Worm (Caenorhabditis elegans): ENCODE results near the gene gtap-1.

gtap-1 gene

DNA sequence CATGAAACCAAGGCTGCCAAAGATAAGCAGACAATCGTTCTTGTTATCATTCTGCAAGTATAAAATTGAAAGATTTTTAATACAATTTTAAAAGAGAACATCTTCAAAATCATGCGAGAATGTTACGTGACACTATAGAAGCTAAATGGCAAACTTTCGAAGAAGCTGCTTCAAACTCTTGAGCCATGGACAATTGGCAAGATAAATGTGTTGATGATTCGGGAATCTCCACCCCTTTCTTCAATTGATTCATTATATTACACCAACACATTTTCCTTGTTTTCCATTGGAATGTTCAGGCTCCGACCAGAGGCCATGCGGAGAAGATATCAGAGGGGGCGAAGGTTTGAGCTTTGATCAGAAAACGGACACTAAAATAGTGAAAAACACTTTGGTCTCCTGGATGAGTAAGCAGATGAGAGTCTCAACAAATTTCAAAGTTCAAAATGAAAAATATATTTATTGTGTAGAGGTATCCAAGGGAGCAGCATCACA, 8.1 kb upstream of the gtap-1 start, which contains the start of gene lec-5:
Gene lec-5 (minus strand): TSS at position 51 of the 495 bp plus-strand sequence.
- TF ChIP-seq ceh-18 (tag; optimal IDR thresholded peaks at IDR 0.05): peak; percentile 68
- TF ChIP-seq rnt-1 (tag; optimal IDR thresholded peaks at IDR 0.05): peak; percentile 54
- TF ChIP-seq pat-9 (tag; optimal IDR thresholded peaks at IDR 0.05): no peak

DNA sequence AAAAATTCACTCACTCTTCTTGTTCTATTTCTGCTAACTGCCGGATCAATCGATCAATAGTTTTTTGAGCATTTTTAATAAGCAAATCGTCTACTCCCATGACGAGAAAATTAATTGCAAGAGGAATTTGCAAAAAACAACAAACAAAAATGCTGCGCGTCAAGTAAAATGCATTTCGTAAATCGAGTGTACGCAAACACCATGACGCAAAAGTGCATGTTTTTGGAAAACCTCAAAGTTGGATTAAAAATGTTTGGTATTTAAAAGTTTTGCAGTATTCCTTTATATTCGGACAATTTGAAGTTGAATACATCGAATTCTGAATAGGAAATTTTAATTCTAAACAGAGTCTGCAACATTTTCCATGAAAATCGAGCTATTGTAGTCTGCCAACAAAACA, 6.2 kb upstream of the gtap-1 start, which contains the start of gene ZK1248.19:
Gene ZK1248.19 (minus strand): TSS at position 188 of the 400 bp plus-strand sequence.
- TF ChIP-seq T23F11.4 (GFP tag; optimal IDR thresholded peaks at IDR 0.05) (no peak), nfya-1 (tag; optimal IDR thresholded peaks at IDR 0.05) (peak; percentile 28)

DNA sequence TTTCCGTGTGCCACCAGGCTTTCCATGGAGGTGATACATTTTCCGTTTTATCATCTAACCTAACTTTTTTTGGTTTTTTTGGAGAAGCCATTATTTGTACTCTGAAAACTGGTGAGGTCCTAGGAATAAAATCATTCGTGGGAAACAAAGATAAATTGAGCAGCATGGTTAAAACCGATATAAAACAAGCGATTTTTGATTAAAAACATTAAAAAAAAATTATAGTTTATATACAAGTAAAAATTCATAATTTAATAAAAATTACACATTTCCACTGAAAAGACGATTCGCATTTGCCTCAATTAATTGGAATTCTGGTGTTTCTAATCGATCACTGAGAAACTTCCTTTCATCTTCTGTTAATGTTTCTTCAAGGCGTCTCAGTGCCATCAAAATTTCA, 5.4 kb upstream of the gtap-1 start, which contains the start of gene ZK1248.15:
Gene ZK1248.15 (minus strand): TSS at position 101 of the 400 bp plus-strand sequence.
- no peak for TF ChIP-seq sox-2 (GFP tag; IDR thresholded peaks at IDR 0.05)
- TF ChIP-seq ceh-2 (tag; optimal IDR thresholded peaks at IDR 0.05): no peak
- no peak for TF ChIP-seq fax-1 (tag; optimal IDR thresholded peaks at IDR 0.05)
- no peak for TF ChIP-seq lim-6 (tag; optimal IDR thresholded peaks at IDR 0.05)
- TF ChIP-seq tbx-7 (tag; optimal IDR thresholded peaks at IDR 0.05): no peak
- TF ChIP-seq C08G9.2 (tag; optimal IDR thresholded peaks at IDR 0.05): no peak
- no peak for TF ChIP-seq ceh-45 (GFP tag; IDR thresholded peaks at IDR 0.05)
- no peak for TF ChIP-seq F13H6.1 (tag; optimal IDR thresholded peaks at IDR 0.05)
- TF ChIP-seq pqm-1 (tag; optimal IDR thresholded peaks at IDR 0.05): no peak

- TF ChIP-seq unc-3 (GFP tag; conservative IDR thresholded peaks at IDR 0.05) (no peak), unc-3 (tag; optimal IDR thresholded peaks at IDR 0.05) (peak; percentile 74), C38D4.7 (GFP tag; optimal IDR thresholded peaks at IDR 0.05) (no peak), ceh-6 (GFP tag; optimal IDR thresholded peaks at IDR 0.05) (no peak), fkh-10 (GFP tag; optimal IDR thresholded peaks at IDR 0.05) (no peak), lin-11 (tag; optimal IDR thresholded peaks at IDR 0.05) (no peak), rnt-1 (tag; optimal IDR thresholded peaks at IDR 0.05) (peak; percentile 59), npax-4 (tag; optimal IDR thresholded peaks at IDR 0.05) (peak; percentile 16), ceh-19 (GFP tag; optimal IDR thresholded peaks at IDR 0.05) (peak; percentile 39), tbx-7 (tag; optimal IDR thresholded peaks at IDR 0.05) (peak; percentile 97), pag-3 (tag; optimal IDR thresholded peaks at IDR 0.05; ENCODE audit: borderline replicate concordance) (peak; percentile 75), unc-42 (tag; optimal IDR thresholded peaks at IDR 0.05) (peak; percentile 71), ztf-16 (tag; optimal IDR thresholded peaks at IDR 0.05) (peak; percentile 68), ceh-18 (tag; optimal IDR thresholded peaks at IDR 0.05) (peak; percentile 28), ref-2 (tag; optimal IDR thresholded peaks at IDR 0.05) (peak; percentile 91), F13H6.1 (tag; optimal IDR thresholded peaks at IDR 0.05) (peak; percentile 80), fax-1 (tag; optimal IDR thresholded peaks at IDR 0.05) (peak; percentile 90), ceh-48 (tag; optimal IDR thresholded peaks at IDR 0.05) (peak; percentile 23), dmd-4 (tag; optimal IDR thresholded peaks at IDR 0.05; ENCODE audit: borderline replicate concordance) (peak; percentile 36), ceh-31 (tag; optimal IDR thresholded peaks at IDR 0.05) (peak; percentile 99), unc-55 (GFP tag; optimal IDR thresholded peaks at IDR 0.05) (no peak), ahr-1 (tag; optimal IDR thresholded peaks at IDR 0.05) (peak; percentile 81), eyg-1 (tag; optimal IDR thresholded peaks at IDR 0.05) (peak; percentile 67), mec-3 (tag; optimal IDR thresholded peaks at IDR 0.05; ENCODE audit: borderline replicate concordance) (peak; percentile 40), ceh-30 (tag; optimal IDR thresholded peaks at IDR 0.05) (no peak), madf-2 (tag; optimal IDR thresholded peaks at IDR 0.05) (no peak), nhr-232 (tag; optimal IDR thresholded peaks at IDR 0.05) (no peak), C08G9.2 (tag; optimal IDR thresholded peaks at IDR 0.05) (peak; percentile 90), hlh-30 (tag; optimal IDR thresholded peaks at IDR 0.05; ENCODE audit: insufficient read depth) (no peak), elt-2 (tag; optimal IDR thresholded peaks at IDR 0.05) (peak; percentile 97), dve-1 (tag; optimal IDR thresholded peaks at IDR 0.05) (no peak), ceh-2 (tag; optimal IDR thresholded peaks at IDR 0.05) (peak; percentile 97), sdc-2 (tag; optimal IDR thresholded peaks at IDR 0.05) (peak; percentile 68), ets-4 (tag; optimal IDR thresholded peaks at IDR 0.05) (peak; percentile 92), pros-1 (tag; optimal IDR thresholded peaks at IDR 0.05) (no peak), ceh-45 (GFP tag; IDR thresholded peaks at IDR 0.05) (no peak), K09A11.1 (tag; optimal IDR thresholded peaks at IDR 0.05; ENCODE audit: insufficient read depth) (no peak), ceh-22 (tag; optimal IDR thresholded peaks at IDR 0.05) (no peak), sox-2 (GFP tag; IDR thresholded peaks at IDR 0.05) (no peak)
Measured at ce11 chrII:5836153-5836719, 3.2 kb upstream of the gtap-1 start, which contains the start of gene fzo-1. Gene fzo-1, minus strand, starts transcription at chrII:5836203.
